Fruit fly (Drosophila melanogaster) whole organism, prepupa: Measurements from ENCODE around the gene CG5412.

Source experiments
- CG10631 ChIP-seq: fragments of 200-800 bp; sonication (Bioruptor generic); optimal IDR thresholded peaks from 2 replicates; lab custom pipeline; 2016; ENCODE audit warnings: missing biosample characterization, missing genetic modification characterization
- CG10669 ChIP-seq: fragments of 200-800 bp; sonication (Bioruptor generic); optimal IDR thresholded peaks from 3 replicates; lab custom pipeline; 2018; ENCODE audit warnings: missing biosample characterization, mild to moderate bottlenecking, missing genetic modification characterization, moderate library complexity
- CG11294 ChIP-seq: fragments of 200-800 bp; sonication (Bioruptor generic); IDR thresholded peaks from 2 replicates; pipeline ENCODE4 v1.3.6; 2022; ENCODE audit warnings: missing biosample characterization, missing genetic modification characterization
- CG11762 ChIP-seq: fragments of 200-800 bp; sonication (Bioruptor generic); optimal IDR thresholded peaks from 3 replicates; lab custom pipeline; 2016; ENCODE audit warnings: missing biosample characterization, missing genetic modification characterization; ENCODE audit not compliant: insufficient read depth
- CG11902 ChIP-seq: fragments of 200-800 bp; sonication (Bioruptor generic); optimal IDR thresholded peaks from 3 replicates; lab custom pipeline; 2016; ENCODE audit warnings: missing biosample characterization, missing genetic modification characterization
- CG1621 ChIP-seq: fragments of 200-800 bp; sonication (Bioruptor generic); optimal IDR thresholded peaks from 3 replicates; lab custom pipeline; 2018; ENCODE audit warnings: missing biosample characterization, mild to moderate bottlenecking, missing genetic modification characterization
- CG16779 ChIP-seq: fragments of 200-800 bp; sonication (Bioruptor generic); optimal IDR thresholded peaks from 3 replicates; lab custom pipeline; 2017; ENCODE audit warnings: missing biosample characterization, mild to moderate bottlenecking, missing genetic modification characterization
- CG3032 ChIP-seq: fragments of 200-800 bp; optimal IDR thresholded peaks from 2 replicates; lab custom pipeline; 2019; ENCODE audit warnings: missing biosample characterization, mild to moderate bottlenecking, missing genetic modification characterization, moderate library complexity
- CG34406 ChIP-seq: fragments of 200-800 bp; sonication (Bioruptor generic); optimal IDR thresholded peaks from 3 replicates; lab custom pipeline; 2016; ENCODE audit warnings: missing biosample characterization, missing genetic modification characterization
- CG3919 ChIP-seq: fragments of 200-800 bp; sonication (Bioruptor generic); optimal IDR thresholded peaks from 3 replicates; lab custom pipeline; 2016; ENCODE audit warnings: missing biosample characterization, missing genetic modification characterization
- CG4318 ChIP-seq: fragments of 200-800 bp; sonication (Bioruptor generic); optimal IDR thresholded peaks from 3 replicates; lab custom pipeline; 2017; ENCODE audit warnings: missing biosample characterization, mild to moderate bottlenecking, missing genetic modification characterization
- CG6163 ChIP-seq: fragments of 200-800 bp; sonication (Bioruptor generic); IDR thresholded peaks from 3 replicates; pipeline ENCODE4 v1.3.6; 2022; ENCODE audit warnings: missing biosample characterization, missing genetic modification characterization
- CG6276 ChIP-seq: fragments of 200-800 bp; sonication (Bioruptor generic); optimal IDR thresholded peaks from 2 replicates; lab custom pipeline; 2017; ENCODE audit warnings: missing biosample characterization, mild to moderate bottlenecking, missing genetic modification characterization
- CG6792 ChIP-seq: fragments of 200-800 bp; sonication (Bioruptor generic); optimal IDR thresholded peaks from 3 replicates; lab custom pipeline; 2016; ENCODE audit warnings: missing biosample characterization, missing genetic modification characterization
- CG8119 ChIP-seq: fragments of 200-800 bp; sonication (Bioruptor generic); IDR thresholded peaks from 3 replicates; pipeline ENCODE4 v1.3.6; 2022; ENCODE audit warnings: missing biosample characterization, missing genetic modification characterization
- CG8319 ChIP-seq: fragments of 200-800 bp; sonication (Bioruptor generic); optimal IDR thresholded peaks from 3 replicates; lab custom pipeline; 2016; ENCODE audit warnings: missing biosample characterization, missing genetic modification characterization
- CG8632 ChIP-seq: fragments of 200-800 bp; sonication (Bioruptor generic); optimal IDR thresholded peaks from 3 replicates; lab custom pipeline; 2016; ENCODE audit warnings: missing biosample characterization, missing genetic modification characterization
- CG9139 ChIP-seq: fragments of 200-800 bp; sonication (Bioruptor generic); optimal IDR thresholded peaks from 3 replicates; lab custom pipeline; 2017; ENCODE audit warnings: missing biosample characterization, mild to moderate bottlenecking, missing genetic modification characterization
- Eip75B ChIP-seq: fragments of 200-800 bp; sonication (Bioruptor generic); optimal IDR thresholded peaks from 3 replicates; lab custom pipeline; 2016; ENCODE audit warnings: missing biosample characterization, missing genetic modification characterization
- Eip93F ChIP-seq: fragments of 200-800 bp; sonication (Bioruptor generic); optimal IDR thresholded peaks from 2 replicates; lab custom pipeline; 2016; ENCODE audit warnings: missing biosample characterization, mild to moderate bottlenecking, missing genetic modification characterization
- Ets21C ChIP-seq: fragments of 200-800 bp; sonication (Bioruptor generic); optimal IDR thresholded peaks from 3 replicates; lab custom pipeline; 2016; ENCODE audit warnings: missing biosample characterization, missing genetic modification characterization
- Ets96B ChIP-seq: fragments of 200-800 bp; optimal IDR thresholded peaks from 2 replicates; lab custom pipeline; 2019; ENCODE audit warnings: missing biosample characterization, mild to moderate bottlenecking, missing genetic modification characterization, moderate library complexity
- Gug ChIP-seq: fragments of 200-800 bp; sonication (Bioruptor generic); IDR thresholded peaks from 2 replicates; pipeline ENCODE4 v1.3.6; 2022; ENCODE audit warnings: missing biosample characterization, missing genetic modification characterization
- Hr38 ChIP-seq: sonication (Bioruptor generic); optimal IDR thresholded peaks from 2 replicates; lab custom pipeline; 2016; ENCODE audit warnings: missing biosample characterization, missing genetic modification characterization
- Hr39 ChIP-seq: fragments of 200-800 bp; sonication (Bioruptor generic); optimal IDR thresholded peaks from 2 replicates; lab custom pipeline; 2016; ENCODE audit warnings: missing biosample characterization, missing genetic modification characterization
- Hr4 ChIP-seq: fragments of 200-800 bp; sonication (Bioruptor generic); optimal IDR thresholded peaks from 3 replicates; lab custom pipeline; 2016; ENCODE audit warnings: missing biosample characterization, missing genetic modification characterization
- Lpt ChIP-seq: fragments of 200-800 bp; sonication (Bioruptor generic); optimal IDR thresholded peaks from 3 replicates; lab custom pipeline; 2016; ENCODE audit warnings: missing biosample characterization, missing genetic modification characterization
- OdsH ChIP-seq: fragments of 200-800 bp; sonication (Bioruptor generic); optimal IDR thresholded peaks from 3 replicates; lab custom pipeline; 2016; ENCODE audit warnings: missing biosample characterization, missing genetic modification characterization
- Sox102F ChIP-seq: fragments of 200-800 bp; sonication (Bioruptor generic); optimal IDR thresholded peaks from 2 replicates; lab custom pipeline; 2016; ENCODE audit warnings: missing biosample characterization, mild to moderate bottlenecking, missing genetic modification characterization
- Sox14 ChIP-seq: fragments of 200-800 bp; sonication (Bioruptor generic); optimal IDR thresholded peaks from 3 replicates; lab custom pipeline; 2016; ENCODE audit warnings: missing biosample characterization, missing genetic modification characterization
- Sox15 ChIP-seq: fragments of 200-800 bp; sonication (Bioruptor generic); optimal IDR thresholded peaks from 3 replicates; lab custom pipeline; 2016; ENCODE audit warnings: missing biosample characterization, missing genetic modification characterization
- achi ChIP-seq: fragments of 200-800 bp; sonication (Bioruptor generic); optimal IDR thresholded peaks from 3 replicates; lab custom pipeline; 2016; ENCODE audit warnings: missing biosample characterization, missing genetic modification characterization
- cyc ChIP-seq: fragments of 200-800 bp; sonication (Bioruptor generic); optimal IDR thresholded peaks from 3 replicates; lab custom pipeline; 2016; ENCODE audit warnings: missing biosample characterization, missing genetic modification characterization
- dac ChIP-seq: fragments of 200-800 bp; sonication (Bioruptor generic); optimal IDR thresholded peaks from 2 replicates; lab custom pipeline; 2017; ENCODE audit warnings: missing biosample characterization, mild to moderate bottlenecking, missing genetic modification characterization
- dsx ChIP-seq: fragments of 200-800 bp; optimal IDR thresholded peaks from 3 replicates; lab custom pipeline; 2019; ENCODE audit warnings: missing biosample characterization, mild to moderate bottlenecking, missing genetic modification characterization, moderate library complexity; ENCODE audit not compliant: poor library complexity, severe bottlenecking
- eg ChIP-seq: fragments of 200-800 bp; sonication (Bioruptor generic); IDR thresholded peaks from 3 replicates; pipeline ENCODE4 v1.3.6; 2022; ENCODE audit warnings: missing biosample characterization, missing genetic modification characterization
- esn ChIP-seq: fragments of 200-800 bp; sonication (Bioruptor generic); optimal IDR thresholded peaks from 2 replicates; lab custom pipeline; 2016; ENCODE audit warnings: missing biosample characterization, mild to moderate bottlenecking, missing genetic modification characterization, moderate library complexity
- fd59A ChIP-seq: fragments of 200-800 bp; sonication (Bioruptor generic); optimal IDR thresholded peaks from 2 replicates; lab custom pipeline; 2017; ENCODE audit warnings: missing biosample characterization, mild to moderate bottlenecking, missing genetic modification characterization, missing genetic modification reagents
- fkh ChIP-seq: fragments of 200-800 bp; sonication (Bioruptor generic); optimal IDR thresholded peaks from 3 replicates; lab custom pipeline; 2017; ENCODE audit warnings: missing biosample characterization, mild to moderate bottlenecking, missing genetic modification characterization, moderate library complexity
- lz ChIP-seq: fragments of 200-800 bp; sonication (Bioruptor generic); optimal IDR thresholded peaks from 3 replicates; lab custom pipeline; 2016; ENCODE audit warnings: missing biosample characterization, missing genetic modification characterization
- net ChIP-seq: fragments of 200-800 bp; sonication (Bioruptor generic); optimal IDR thresholded peaks from 3 replicates; lab custom pipeline; 2016; ENCODE audit warnings: missing biosample characterization, missing genetic modification characterization
- pdm3 ChIP-seq: fragments of 200-800 bp; sonication (Bioruptor generic); optimal IDR thresholded peaks from 3 replicates; lab custom pipeline; 2016; ENCODE audit warnings: missing biosample characterization, missing genetic modification characterization
- salr ChIP-seq, 2 experiments: fragments of 200-800 bp; sonication (Bioruptor generic); optimal IDR thresholded peaks; 3 replicates each; lab custom pipeline; 2016 to 2018; ENCODE audit warnings: missing biosample characterization in 2 of 2, missing genetic modification characterization in 2 of 2, mild to moderate bottlenecking in 1 of 2
- svp ChIP-seq: fragments of 200-800 bp; sonication (Bioruptor generic); peaks from one replicate; lab custom pipeline; 2016; ENCODE audit warnings: missing biosample characterization, missing genetic modification characterization
- topi ChIP-seq: fragments of 200-800 bp; sonication (Bioruptor generic); optimal IDR thresholded peaks from 3 replicates; lab custom pipeline; 2016; ENCODE audit warnings: missing biosample characterization, missing genetic modification characterization

Gene CG5412

DNA sequence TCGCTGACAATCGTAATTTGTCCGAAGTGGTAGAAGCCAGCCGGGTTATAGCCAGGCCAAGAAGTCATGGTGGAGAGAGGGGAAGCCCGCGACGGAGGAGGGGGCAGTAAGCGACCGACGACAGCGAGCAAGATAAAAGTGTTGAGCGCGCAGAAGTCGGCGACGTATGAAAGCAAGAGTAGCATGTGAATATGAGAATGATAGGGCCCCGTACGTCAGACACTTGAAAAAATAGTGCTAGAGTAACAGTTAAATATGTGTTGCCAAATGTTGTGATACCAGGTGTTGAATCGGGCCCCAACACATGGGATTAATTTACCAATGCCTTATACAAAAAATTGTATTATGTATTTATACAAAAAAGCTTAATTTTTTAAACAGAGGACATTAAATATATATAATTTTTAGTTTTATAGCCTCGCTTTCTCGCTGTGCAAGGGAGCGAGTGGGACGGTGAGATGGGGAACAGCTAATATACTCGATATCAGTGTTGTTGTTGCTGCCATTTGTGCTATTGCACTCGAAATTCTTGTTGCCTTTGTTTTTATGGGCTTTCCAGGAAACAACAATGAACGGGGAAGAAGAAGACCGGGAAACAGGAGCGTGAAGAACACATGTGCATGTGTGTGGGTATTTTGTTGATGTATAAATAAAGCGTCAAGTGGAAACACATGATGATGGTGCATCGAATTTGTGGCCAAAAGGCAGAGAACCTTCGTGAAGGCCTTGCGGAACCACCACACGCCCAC is 26.8 kb upstream of the CG5412 start (continued):
- peak; percentile 81 for TF ChIP-seq CG11902
- TF ChIP-seq Eip93F, result peak; percentile 34
- TF ChIP-seq CG11294 (GFP tag; lab: Robert Waterston, UW), result peak; percentile 71
- TF ChIP-seq CG11762 (GFP tag; lab: Kevin White, UChicago), result peak; percentile 86
- TF ChIP-seq net (GFP tag; lab: Kevin White, UChicago), result peak; percentile 79
- TF ChIP-seq OdsH, result peak; percentile 90
- peak; percentile 49 for TF ChIP-seq CG16779 (tag; lab: Kevin White, UChicago)
- TF ChIP-seq Hr39 (GFP tag; lab: Kevin White, UChicago), result peak; percentile 65
- peak; percentile 75 for TF ChIP-seq CG6276 (GFP tag; lab: Kevin White, UChicago)
- peak; percentile 87 for TF ChIP-seq CG10669 (GFP tag; lab: Kevin White, UChicago)
- TF ChIP-seq fkh (GFP tag; lab: Kevin White, UChicago), result no peak
- peak; percentile 89 for TF ChIP-seq CG10631 (GFP tag; lab: Kevin White, UChicago)
- peak; percentile 74 for TF ChIP-seq CG9139 (GFP tag; lab: Kevin White, UChicago)
- TF ChIP-seq pdm3 (GFP tag; lab: Kevin White, UChicago), result peak; percentile 84
- TF ChIP-seq Sox14 (GFP tag; lab: Kevin White, UChicago), result peak; percentile 75
- peak; percentile 84 for TF ChIP-seq svp
- TF ChIP-seq Sox15, result peak; percentile 86
- TF ChIP-seq CG3032 (tag; lab: Kevin White, UChicago), result peak; percentile 89
- peak; percentile 71 for TF ChIP-seq Sox102F (GFP tag; lab: Kevin White, UChicago)
- peak; percentile 72 for TF ChIP-seq CG4318 (GFP tag; lab: Kevin White, UChicago)
- peak; percentile 91 for TF ChIP-seq achi (GFP tag; lab: Kevin White, UChicago)

dm6 chr3R:20550632-20551486 is 26.0 kb upstream of the CG5412 start:
- TF ChIP-seq esn (GFP tag; lab: Kevin White, UChicago) (peak; percentile 35), fd59A (GFP tag; lab: Kevin White, UChicago) (no peak), CG8319 (GFP tag; lab: Kevin White, UChicago) (no peak), Hr39 (GFP tag; lab: Kevin White, UChicago) (no peak), CG1621 (tag; lab: Kevin White, UChicago) (no peak), CG4318 (GFP tag; lab: Kevin White, UChicago) (no peak), topi (GFP tag; lab: Kevin White, UChicago) (peak; percentile 39), CG6163 (GFP tag; lab: Robert Waterston, UW) (peak; percentile 45; the same call in 2 of the 3 replicates), Hr4 (no peak), CG6792 (GFP tag; lab: Kevin White, UChicago) (no peak), CG34406 (no peak), salr (GFP tag; optimal IDR thresholded peaks at IDR 0.05; lab: Kevin White, UChicago) (no peak), Ets21C (GFP tag; lab: Kevin White, UChicago) (no peak), Sox102F (GFP tag; lab: Kevin White, UChicago) (peak; percentile 48), CG11762 (GFP tag; lab: Kevin White, UChicago) (peak; percentile 24), Lpt (GFP tag; lab: Kevin White, UChicago) (peak; percentile 44), CG6276 (GFP tag; lab: Kevin White, UChicago) (peak; percentile 59), CG3032 (tag; lab: Kevin White, UChicago) (no peak), dsx (GFP tag; lab: Kevin White, UChicago) (peak; percentile 51), lz (GFP tag; lab: Kevin White, UChicago) (no peak), CG8119 (peak; percentile 51; the same call in 2 of the 3 replicates), fkh (GFP tag; lab: Kevin White, UChicago) (peak; percentile 99), CG8632 (GFP tag; lab: Kevin White, UChicago) (no peak), Hr38 (GFP tag; lab: Kevin White, UChicago) (no peak), Gug (GFP tag; lab: Robert Waterston, UW) (no peak), dac (no peak), Ets96B (tag; lab: Kevin White, UChicago) (peak; percentile 28), CG11902 (no peak), OdsH (peak; percentile 10), cyc (no peak), eg (peak; percentile 68), Eip75B (GFP tag; lab: Kevin White, UChicago) (no peak), CG9139 (GFP tag; lab: Kevin White, UChicago) (peak; percentile 67), CG3919 (peak; percentile 13), CG11294 (GFP tag; lab: Robert Waterston, UW) (no peak; the same call in 1 of the 2 replicates)
